Worm (Caenorhabditis elegans): ENCODE results near the gene Y51B9A.8.

The Y51B9A.8 gene

DNA sequence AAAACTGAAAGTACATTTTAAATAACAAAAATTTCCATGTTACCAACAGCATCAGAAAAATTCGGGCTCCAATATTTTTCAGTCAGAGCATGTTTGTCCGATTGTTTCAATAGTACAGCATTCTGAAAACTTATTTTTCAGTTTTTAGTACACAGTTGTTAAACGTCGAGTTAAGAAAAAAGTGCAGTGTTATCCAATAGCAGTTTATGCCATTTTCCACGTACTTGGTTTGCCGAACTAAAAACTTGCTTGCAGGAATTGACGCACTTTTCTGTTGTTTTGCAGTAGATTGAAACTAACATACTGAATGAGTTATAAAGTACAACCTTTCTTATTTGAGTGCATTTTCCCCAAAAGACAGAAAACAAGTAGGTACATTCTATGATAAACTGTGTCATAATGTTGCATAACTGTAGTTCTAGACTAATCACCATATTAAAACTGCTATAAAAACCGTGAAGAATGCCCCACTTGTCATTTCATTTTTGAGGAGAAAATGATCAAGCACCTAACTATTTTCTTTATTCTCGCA, at the start of gene Y51B9A.8, which contains the start of gene Y51B9A.14:
Gene Y51B9A.8 (plus strand): TSS at position 482 of the 532 bp plus-strand sequence.
Gene Y51B9A.14 (minus strand): TSS at position 101 of the 532 bp plus-strand sequence.
- TF ChIP-seq flt-1 (GFP tag; IDR thresholded peaks at IDR 0.05) (no peak), pes-1 (GFP tag; IDR thresholded peaks at IDR 0.05) (no peak), F13C5.2 (tag; optimal IDR thresholded peaks at IDR 0.05) (no peak), ceh-36 (tag; optimal IDR thresholded peaks at IDR 0.05) (no peak), aly-1 (tag; optimal IDR thresholded peaks at IDR 0.05) (no peak), hmg-4 (GFP tag; optimal IDR thresholded peaks at IDR 0.05) (no peak), ama-1 (optimal IDR thresholded peaks at IDR 0.05) (no peak), tbx-11 (GFP tag; IDR thresholded peaks at IDR 0.05) (no peak), hmbx-1 (tag; optimal IDR thresholded peaks at IDR 0.05) (no peak), sea-1 (GFP tag; conservative IDR thresholded peaks at IDR 0.05) (no peak), hnd-1 (tag; optimal IDR thresholded peaks at IDR 0.05) (no peak), B0310.2 (tag; optimal IDR thresholded peaks at IDR 0.05) (no peak), scrt-1 (GFP tag; IDR thresholded peaks at IDR 0.05) (no peak)

- TF ChIP-seq ama-1 (optimal IDR thresholded peaks at IDR 0.05) (no peak), aly-1 (tag; optimal IDR thresholded peaks at IDR 0.05) (no peak), pes-1 (GFP tag; IDR thresholded peaks at IDR 0.05) (no peak), ceh-36 (tag; optimal IDR thresholded peaks at IDR 0.05) (no peak), B0310.2 (tag; optimal IDR thresholded peaks at IDR 0.05) (no peak)
Measured at ce11 chrII:9352669-9353068, 46.0 kb upstream of the Y51B9A.8 start, which contains the start of the genes sdhb-1 and cup-15. TSS of gene sdhb-1 (minus strand) at chrII:9352731. TSS of gene cup-15 (plus strand) at chrII:9353000.

- TF ChIP-seq tra-4 (tag; optimal IDR thresholded peaks at IDR 0.05) (no peak), hmg-4 (GFP tag; optimal IDR thresholded peaks at IDR 0.05) (peak; percentile 49)
Measured at ce11 chrII:9356723-9357122, 41.9 kb upstream of the Y51B9A.8 start.

DNA sequence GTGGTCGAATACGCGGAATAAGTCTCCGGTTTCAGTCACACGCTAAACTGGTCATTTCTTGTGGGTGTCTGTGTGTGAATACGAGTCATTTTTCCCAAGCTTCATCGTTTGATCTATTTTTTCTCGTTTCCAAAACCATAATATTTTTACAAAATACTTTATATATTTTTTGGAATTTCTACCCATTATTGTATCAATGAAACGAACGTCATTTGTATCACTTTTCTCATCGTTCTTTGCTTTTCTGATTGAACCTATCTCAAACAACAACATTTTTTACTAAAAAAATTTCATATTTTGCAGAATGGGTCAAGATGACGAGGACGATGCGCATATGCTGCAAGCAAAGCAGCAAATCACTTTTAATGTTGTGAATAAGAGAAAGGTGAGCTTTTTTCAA, 40.4 kb upstream of the Y51B9A.8 start, which contains the start of gene mel-11:
Gene mel-11 (plus strand): TSS at position 301 of the 400 bp plus-strand sequence.
- TF ChIP-seq sea-1 (GFP tag; conservative IDR thresholded peaks at IDR 0.05) = no peak
- TF ChIP-seq aly-1 (tag; optimal IDR thresholded peaks at IDR 0.05) = no peak
- no peak for TF ChIP-seq scrt-1 (GFP tag; IDR thresholded peaks at IDR 0.05)
- no peak for TF ChIP-seq pes-1 (GFP tag; IDR thresholded peaks at IDR 0.05)
- no peak for TF ChIP-seq hnd-1 (tag; optimal IDR thresholded peaks at IDR 0.05)
- no peak for TF ChIP-seq hmbx-1 (tag; optimal IDR thresholded peaks at IDR 0.05)
- TF ChIP-seq ceh-36 (tag; optimal IDR thresholded peaks at IDR 0.05) = no peak

DNA sequence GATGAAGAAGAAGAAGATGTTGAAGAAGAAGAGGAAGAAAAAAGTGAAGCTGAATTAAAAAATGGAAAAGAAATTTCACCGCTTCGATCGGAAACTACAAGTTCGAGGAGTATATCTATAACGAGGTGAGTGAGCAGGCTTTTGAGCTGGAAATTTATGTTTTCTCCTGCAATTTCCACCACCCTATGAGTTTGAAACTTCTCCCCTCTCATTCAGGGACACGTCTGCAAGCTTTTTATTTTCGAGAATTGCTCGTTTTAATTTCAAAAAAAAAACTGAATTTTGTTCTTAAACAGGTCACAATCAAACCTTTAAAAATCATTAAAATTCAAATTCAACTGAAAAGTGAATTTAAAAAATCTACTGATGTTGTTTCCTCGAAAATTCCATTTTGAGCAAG, 36.4 kb upstream of the Y51B9A.8 start:
- TF ChIP-seq tbx-11 (GFP tag; IDR thresholded peaks at IDR 0.05) (no peak), B0310.2 (tag; optimal IDR thresholded peaks at IDR 0.05) (no peak), tra-4 (tag; optimal IDR thresholded peaks at IDR 0.05) (no peak), hmg-4 (GFP tag; optimal IDR thresholded peaks at IDR 0.05) (no peak), flt-1 (GFP tag; IDR thresholded peaks at IDR 0.05) (no peak), F13C5.2 (tag; optimal IDR thresholded peaks at IDR 0.05) (no peak)

ce11 chrII:9369394-9369793, 29.3 kb upstream of the Y51B9A.8 start:
- TF ChIP-seq B0310.2 (tag; optimal IDR thresholded peaks at IDR 0.05) (no peak), tbx-11 (GFP tag; IDR thresholded peaks at IDR 0.05) (no peak), pes-1 (GFP tag; IDR thresholded peaks at IDR 0.05) (no peak), hmg-4 (GFP tag; optimal IDR thresholded peaks at IDR 0.05) (no peak), ceh-13 (GFP tag; optimal IDR thresholded peaks at IDR 0.05) (no peak), ama-1 (optimal IDR thresholded peaks at IDR 0.05) (no peak), ceh-36 (tag; optimal IDR thresholded peaks at IDR 0.05) (no peak), hnd-1 (tag; optimal IDR thresholded peaks at IDR 0.05) (no peak), tbx-37 (GFP tag; conservative IDR thresholded peaks at IDR 0.05) (no peak), tra-4 (tag; optimal IDR thresholded peaks at IDR 0.05) (no peak), flt-1 (GFP tag; IDR thresholded peaks at IDR 0.05) (no peak), ets-7 (tag; optimal IDR thresholded peaks at IDR 0.05) (no peak), sea-1 (GFP tag; conservative IDR thresholded peaks at IDR 0.05) (no peak), scrt-1 (GFP tag; IDR thresholded peaks at IDR 0.05) (no peak), hmbx-1 (tag; optimal IDR thresholded peaks at IDR 0.05) (no peak), aly-1 (tag; optimal IDR thresholded peaks at IDR 0.05) (no peak)

DNA sequence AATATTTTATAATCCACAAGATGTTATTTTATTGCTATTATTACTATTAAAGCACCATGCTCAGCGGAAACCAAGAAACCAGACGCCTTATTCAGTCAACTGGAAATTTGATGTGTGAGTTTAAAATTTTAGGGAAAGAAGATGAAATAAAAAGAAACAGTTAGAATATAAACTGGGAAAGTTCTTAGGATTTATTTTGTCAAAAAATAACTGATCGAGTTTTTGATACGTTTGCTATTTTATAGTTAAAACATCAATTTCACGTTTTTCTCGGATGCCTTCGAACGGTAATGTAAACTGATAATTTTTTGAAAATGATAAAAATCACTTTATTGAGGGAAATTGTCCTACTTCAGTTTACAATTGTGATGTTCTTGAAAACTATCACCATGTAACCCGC, 26.3 kb upstream of the Y51B9A.8 start, which contains the start of gene C06C3.3:
Gene C06C3.3 (minus strand): TSS at position 101 of the 400 bp plus-strand sequence.
- TF ChIP-seq B0310.2 (tag; optimal IDR thresholded peaks at IDR 0.05) (no peak), ama-1 (optimal IDR thresholded peaks at IDR 0.05) (no peak), hmbx-1 (tag; optimal IDR thresholded peaks at IDR 0.05) (no peak), hmg-4 (GFP tag; optimal IDR thresholded peaks at IDR 0.05) (no peak), tra-4 (tag; optimal IDR thresholded peaks at IDR 0.05) (no peak), F13C5.2 (tag; optimal IDR thresholded peaks at IDR 0.05) (no peak), scrt-1 (GFP tag; IDR thresholded peaks at IDR 0.05) (no peak), tbx-37 (GFP tag; conservative IDR thresholded peaks at IDR 0.05) (no peak), ets-7 (tag; optimal IDR thresholded peaks at IDR 0.05) (no peak), sea-1 (GFP tag; conservative IDR thresholded peaks at IDR 0.05) (no peak), aly-1 (tag; optimal IDR thresholded peaks at IDR 0.05) (no peak)

- TF ChIP-seq aly-1 (tag; optimal IDR thresholded peaks at IDR 0.05) = no peak
- TF ChIP-seq flt-1 (GFP tag; IDR thresholded peaks at IDR 0.05) = no peak
- no peak for TF ChIP-seq tbx-11 (GFP tag; IDR thresholded peaks at IDR 0.05)
- no peak for TF ChIP-seq ets-7 (tag; optimal IDR thresholded peaks at IDR 0.05)
- TF ChIP-seq sea-1 (GFP tag; conservative IDR thresholded peaks at IDR 0.05) = no peak
- TF ChIP-seq tbx-37 (GFP tag; conservative IDR thresholded peaks at IDR 0.05) = no peak
- TF ChIP-seq ama-1 (optimal IDR thresholded peaks at IDR 0.05) = no peak
- no peak for TF ChIP-seq B0310.2 (tag; optimal IDR thresholded peaks at IDR 0.05)
- no peak for TF ChIP-seq pes-1 (GFP tag; IDR thresholded peaks at IDR 0.05)
- TF ChIP-seq ceh-13 (GFP tag; optimal IDR thresholded peaks at IDR 0.05) = no peak
- no peak for TF ChIP-seq hmbx-1 (tag; optimal IDR thresholded peaks at IDR 0.05)
- TF ChIP-seq tra-4 (tag; optimal IDR thresholded peaks at IDR 0.05) = no peak
- no peak for TF ChIP-seq scrt-1 (GFP tag; IDR thresholded peaks at IDR 0.05)
- TF ChIP-seq hnd-1 (tag; optimal IDR thresholded peaks at IDR 0.05) = no peak
- no peak for TF ChIP-seq hmg-4 (GFP tag; optimal IDR thresholded peaks at IDR 0.05)
Measured at ce11 chrII:9372991-9373390, 25.7 kb upstream of the Y51B9A.8 start, which contains the start of gene C06C3.4. TSS of gene C06C3.4 (plus strand) at chrII:9373291.
